Fruit fly (Drosophila melanogaster) whole organism, prepupa: ENCODE data around the gene Cp7Fa.
A peak's percentile ranks its signal among the peaks of the same experiment; 100 is the strongest.

Source experiments
- Blimp-1 ChIP-seq: fragments of 200-800 bp; sonication (Bioruptor generic); optimal IDR thresholded peaks from 3 replicates; lab custom pipeline; 2017; ENCODE audit warnings: missing biosample characterization, missing genetic modification characterization, mild to moderate bottlenecking, moderate library complexity, missing genetic modification reagents
- CG10631 ChIP-seq: fragments of 200-800 bp; sonication (Bioruptor generic); optimal IDR thresholded peaks from 2 replicates; lab custom pipeline; 2016; ENCODE audit warnings: missing biosample characterization, missing genetic modification characterization
- CG10669 ChIP-seq: fragments of 200-800 bp; sonication (Bioruptor generic); optimal IDR thresholded peaks from 3 replicates; lab custom pipeline; 2018; ENCODE audit warnings: missing biosample characterization, mild to moderate bottlenecking, missing genetic modification characterization, moderate library complexity
- CG11294 ChIP-seq: fragments of 200-800 bp; sonication (Bioruptor generic); IDR thresholded peaks from 2 replicates; pipeline ENCODE4 v1.3.6; 2022; ENCODE audit warnings: missing biosample characterization, missing genetic modification characterization
- CG11762 ChIP-seq: fragments of 200-800 bp; sonication (Bioruptor generic); optimal IDR thresholded peaks from 3 replicates; lab custom pipeline; 2016; ENCODE audit warnings: missing biosample characterization, missing genetic modification characterization; ENCODE audit not compliant: insufficient read depth
- CG11902 ChIP-seq: fragments of 200-800 bp; sonication (Bioruptor generic); optimal IDR thresholded peaks from 3 replicates; lab custom pipeline; 2016; ENCODE audit warnings: missing biosample characterization, missing genetic modification characterization
- CG15336 ChIP-seq: fragments of 200-800 bp; sonication (Bioruptor generic); IDR thresholded peaks from 2 replicates; pipeline ENCODE4 v1.3.6; 2022; ENCODE audit warnings: missing biosample characterization, missing genetic modification characterization
- CG1621 ChIP-seq: fragments of 200-800 bp; sonication (Bioruptor generic); optimal IDR thresholded peaks from 3 replicates; lab custom pipeline; 2018; ENCODE audit warnings: missing biosample characterization, mild to moderate bottlenecking, missing genetic modification characterization
- CG16779 ChIP-seq: fragments of 200-800 bp; sonication (Bioruptor generic); optimal IDR thresholded peaks from 3 replicates; lab custom pipeline; 2017; ENCODE audit warnings: missing biosample characterization, mild to moderate bottlenecking, missing genetic modification characterization
- CG3032 ChIP-seq: fragments of 200-800 bp; optimal IDR thresholded peaks from 2 replicates; lab custom pipeline; 2019; ENCODE audit warnings: missing biosample characterization, mild to moderate bottlenecking, missing genetic modification characterization, moderate library complexity
- CG32006 ChIP-seq: fragments of 200-800 bp; sonication (Bioruptor generic); optimal IDR thresholded peaks from 3 replicates; lab custom pipeline; 2017; ENCODE audit warnings: missing biosample characterization, mild to moderate bottlenecking, missing genetic modification characterization
- CG3919 ChIP-seq: fragments of 200-800 bp; sonication (Bioruptor generic); optimal IDR thresholded peaks from 3 replicates; lab custom pipeline; 2016; ENCODE audit warnings: missing biosample characterization, missing genetic modification characterization
- CG4318 ChIP-seq: fragments of 200-800 bp; sonication (Bioruptor generic); optimal IDR thresholded peaks from 3 replicates; lab custom pipeline; 2017; ENCODE audit warnings: missing biosample characterization, mild to moderate bottlenecking, missing genetic modification characterization
- CG6276 ChIP-seq: fragments of 200-800 bp; sonication (Bioruptor generic); optimal IDR thresholded peaks from 2 replicates; lab custom pipeline; 2017; ENCODE audit warnings: missing biosample characterization, mild to moderate bottlenecking, missing genetic modification characterization
- CG6792 ChIP-seq: fragments of 200-800 bp; sonication (Bioruptor generic); optimal IDR thresholded peaks from 3 replicates; lab custom pipeline; 2016; ENCODE audit warnings: missing biosample characterization, missing genetic modification characterization
- CG6808 ChIP-seq: fragments of 200-800 bp; sonication (Bioruptor generic); optimal IDR thresholded peaks from 3 replicates; lab custom pipeline; 2017; ENCODE audit warnings: missing biosample characterization, missing genetic modification characterization, mild to moderate bottlenecking, moderate library complexity, missing genetic modification reagents
- CG6854 ChIP-seq: fragments of 200-800 bp; sonication (Bioruptor generic); optimal IDR thresholded peaks from 2 replicates; lab custom pipeline; 2017; ENCODE audit warnings: missing biosample characterization, mild to moderate bottlenecking, missing genetic modification characterization
- CG7368 ChIP-seq: fragments of 200-800 bp; sonication (Bioruptor generic); optimal IDR thresholded peaks from 3 replicates; lab custom pipeline; 2016; ENCODE audit warnings: missing biosample characterization, missing genetic modification characterization
- CG8119 ChIP-seq: fragments of 200-800 bp; sonication (Bioruptor generic); IDR thresholded peaks from 3 replicates; pipeline ENCODE4 v1.3.6; 2022; ENCODE audit warnings: missing biosample characterization, missing genetic modification characterization
- CG8319 ChIP-seq: fragments of 200-800 bp; sonication (Bioruptor generic); optimal IDR thresholded peaks from 3 replicates; lab custom pipeline; 2016; ENCODE audit warnings: missing biosample characterization, missing genetic modification characterization
- CG8632 ChIP-seq: fragments of 200-800 bp; sonication (Bioruptor generic); optimal IDR thresholded peaks from 3 replicates; lab custom pipeline; 2016; ENCODE audit warnings: missing biosample characterization, missing genetic modification characterization
- CG9139 ChIP-seq: fragments of 200-800 bp; sonication (Bioruptor generic); optimal IDR thresholded peaks from 3 replicates; lab custom pipeline; 2017; ENCODE audit warnings: missing biosample characterization, mild to moderate bottlenecking, missing genetic modification characterization
- Eip75B ChIP-seq: fragments of 200-800 bp; sonication (Bioruptor generic); optimal IDR thresholded peaks from 3 replicates; lab custom pipeline; 2016; ENCODE audit warnings: missing biosample characterization, missing genetic modification characterization
- Ets21C ChIP-seq: fragments of 200-800 bp; sonication (Bioruptor generic); optimal IDR thresholded peaks from 3 replicates; lab custom pipeline; 2016; ENCODE audit warnings: missing biosample characterization, missing genetic modification characterization
- Ets96B ChIP-seq: fragments of 200-800 bp; optimal IDR thresholded peaks from 2 replicates; lab custom pipeline; 2019; ENCODE audit warnings: missing biosample characterization, mild to moderate bottlenecking, missing genetic modification characterization, moderate library complexity
- Gug ChIP-seq: fragments of 200-800 bp; sonication (Bioruptor generic); IDR thresholded peaks from 2 replicates; pipeline ENCODE4 v1.3.6; 2022; ENCODE audit warnings: missing biosample characterization, missing genetic modification characterization
- Hr39 ChIP-seq: fragments of 200-800 bp; sonication (Bioruptor generic); optimal IDR thresholded peaks from 2 replicates; lab custom pipeline; 2016; ENCODE audit warnings: missing biosample characterization, missing genetic modification characterization
- Hr4 ChIP-seq: fragments of 200-800 bp; sonication (Bioruptor generic); optimal IDR thresholded peaks from 3 replicates; lab custom pipeline; 2016; ENCODE audit warnings: missing biosample characterization, missing genetic modification characterization
- Lpt ChIP-seq: fragments of 200-800 bp; sonication (Bioruptor generic); optimal IDR thresholded peaks from 3 replicates; lab custom pipeline; 2016; ENCODE audit warnings: missing biosample characterization, missing genetic modification characterization
- OdsH ChIP-seq: fragments of 200-800 bp; sonication (Bioruptor generic); optimal IDR thresholded peaks from 3 replicates; lab custom pipeline; 2016; ENCODE audit warnings: missing biosample characterization, missing genetic modification characterization
- Smox ChIP-seq: fragments of 200-800 bp; sonication (Bioruptor generic); optimal IDR thresholded peaks from 3 replicates; lab custom pipeline; 2016; ENCODE audit warnings: missing biosample characterization, missing genetic modification characterization
- Sox102F ChIP-seq: fragments of 200-800 bp; sonication (Bioruptor generic); optimal IDR thresholded peaks from 2 replicates; lab custom pipeline; 2016; ENCODE audit warnings: missing biosample characterization, mild to moderate bottlenecking, missing genetic modification characterization
- Sox14 ChIP-seq: fragments of 200-800 bp; sonication (Bioruptor generic); optimal IDR thresholded peaks from 3 replicates; lab custom pipeline; 2016; ENCODE audit warnings: missing biosample characterization, missing genetic modification characterization
- Sox15 ChIP-seq: fragments of 200-800 bp; sonication (Bioruptor generic); optimal IDR thresholded peaks from 3 replicates; lab custom pipeline; 2016; ENCODE audit warnings: missing biosample characterization, missing genetic modification characterization
- achi ChIP-seq: fragments of 200-800 bp; sonication (Bioruptor generic); optimal IDR thresholded peaks from 3 replicates; lab custom pipeline; 2016; ENCODE audit warnings: missing biosample characterization, missing genetic modification characterization
- acj6 ChIP-seq: fragments of 200-800 bp; sonication (Bioruptor generic); optimal IDR thresholded peaks from 3 replicates; lab custom pipeline; 2016; ENCODE audit warnings: missing biosample characterization, missing genetic modification characterization
- dsx ChIP-seq: fragments of 200-800 bp; optimal IDR thresholded peaks from 3 replicates; lab custom pipeline; 2019; ENCODE audit warnings: missing biosample characterization, mild to moderate bottlenecking, missing genetic modification characterization, moderate library complexity; ENCODE audit not compliant: poor library complexity, severe bottlenecking
- eg ChIP-seq: fragments of 200-800 bp; sonication (Bioruptor generic); IDR thresholded peaks from 3 replicates; pipeline ENCODE4 v1.3.6; 2022; ENCODE audit warnings: missing biosample characterization, missing genetic modification characterization
- esn ChIP-seq: fragments of 200-800 bp; sonication (Bioruptor generic); optimal IDR thresholded peaks from 2 replicates; lab custom pipeline; 2016; ENCODE audit warnings: missing biosample characterization, mild to moderate bottlenecking, missing genetic modification characterization, moderate library complexity
- fd85E ChIP-seq: fragments of 200-800 bp; sonication (Bioruptor generic); optimal IDR thresholded peaks from 3 replicates; lab custom pipeline; 2016; ENCODE audit warnings: missing biosample characterization, missing genetic modification characterization
- fkh ChIP-seq: fragments of 200-800 bp; sonication (Bioruptor generic); optimal IDR thresholded peaks from 3 replicates; lab custom pipeline; 2017; ENCODE audit warnings: missing biosample characterization, mild to moderate bottlenecking, missing genetic modification characterization, moderate library complexity
- lz ChIP-seq: fragments of 200-800 bp; sonication (Bioruptor generic); optimal IDR thresholded peaks from 3 replicates; lab custom pipeline; 2016; ENCODE audit warnings: missing biosample characterization, missing genetic modification characterization
- net ChIP-seq: fragments of 200-800 bp; sonication (Bioruptor generic); optimal IDR thresholded peaks from 3 replicates; lab custom pipeline; 2016; ENCODE audit warnings: missing biosample characterization, missing genetic modification characterization
- pdm3 ChIP-seq: fragments of 200-800 bp; sonication (Bioruptor generic); optimal IDR thresholded peaks from 3 replicates; lab custom pipeline; 2016; ENCODE audit warnings: missing biosample characterization, missing genetic modification characterization
- spab ChIP-seq: fragments of 200-800 bp; sonication (Bioruptor generic); optimal IDR thresholded peaks from 2 replicates; lab custom pipeline; 2017; ENCODE audit warnings: missing biosample characterization, mild to moderate bottlenecking, missing genetic modification characterization, missing genetic modification reagents
- ss ChIP-seq, 2 experiments: fragments of 200-800 bp; sonication (Bioruptor generic); optimal IDR thresholded peaks; 2 replicates in 1 of 2; 3 replicates in 1 of 2; lab custom pipeline; 2017 to 2018; ENCODE audit warnings: mild to moderate bottlenecking in 2 of 2, missing biosample characterization in 2 of 2, missing genetic modification characterization in 2 of 2, moderate library complexity in 1 of 2
- svp ChIP-seq: fragments of 200-800 bp; sonication (Bioruptor generic); peaks from one replicate; lab custom pipeline; 2016; ENCODE audit warnings: missing biosample characterization, missing genetic modification characterization

The Cp7Fa gene

DNA sequence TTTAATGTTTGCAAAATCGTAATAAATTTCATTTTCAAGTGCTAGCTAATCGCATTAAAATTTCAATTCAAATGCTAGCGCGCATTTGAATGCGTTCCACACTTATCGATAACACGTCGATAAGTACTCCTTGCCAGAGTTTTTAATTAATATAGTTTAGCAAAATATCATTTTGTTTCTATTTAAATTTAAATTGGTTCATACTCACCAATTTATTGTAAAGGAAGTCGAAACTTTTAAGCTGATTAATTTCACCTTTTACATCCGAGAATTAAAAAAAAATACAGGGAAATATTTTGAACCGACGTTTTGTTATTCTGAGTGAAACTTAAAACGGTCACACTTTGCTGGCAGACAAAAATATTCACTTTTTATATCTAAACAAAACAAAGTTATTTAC, 9.5 kb upstream of the Cp7Fa start, which contains the start of gene Es2:
Gene Es2, plus strand, starts transcription at position 333 of the 400 bp plus-strand sequence.
- TF ChIP-seq CG1621: no peak
- TF ChIP-seq Gug: no peak
- TF ChIP-seq CG3919 (GFP tag; lab: Kevin White, UChicago): no peak
- no peak for TF ChIP-seq Sox102F (GFP tag; lab: Kevin White, UChicago)
- no peak for TF ChIP-seq Hr4 (GFP tag; lab: Kevin White, UChicago)
- TF ChIP-seq eg (GFP tag; lab: Robert Waterston, UW): no peak
- TF ChIP-seq CG8119 (GFP tag; lab: Robert Waterston, UW): no peak
- no peak for TF ChIP-seq Hr39 (GFP tag; lab: Kevin White, UChicago)
- no peak for TF ChIP-seq CG8319 (GFP tag; lab: Kevin White, UChicago)
- TF ChIP-seq CG11902 (GFP tag; lab: Kevin White, UChicago): no peak
- TF ChIP-seq ss (GFP tag; optimal IDR thresholded peaks at IDR 0.05; lab: Kevin White, UChicago): no peak
- TF ChIP-seq CG9139 (GFP tag; lab: Kevin White, UChicago): no peak
- no peak for TF ChIP-seq CG11294 (GFP tag; lab: Robert Waterston, UW)
- TF ChIP-seq CG11762: no peak
- no peak for TF ChIP-seq CG32006 (GFP tag; lab: Kevin White, UChicago)
- TF ChIP-seq Sox15 (GFP tag; lab: Kevin White, UChicago): no peak

DNA sequence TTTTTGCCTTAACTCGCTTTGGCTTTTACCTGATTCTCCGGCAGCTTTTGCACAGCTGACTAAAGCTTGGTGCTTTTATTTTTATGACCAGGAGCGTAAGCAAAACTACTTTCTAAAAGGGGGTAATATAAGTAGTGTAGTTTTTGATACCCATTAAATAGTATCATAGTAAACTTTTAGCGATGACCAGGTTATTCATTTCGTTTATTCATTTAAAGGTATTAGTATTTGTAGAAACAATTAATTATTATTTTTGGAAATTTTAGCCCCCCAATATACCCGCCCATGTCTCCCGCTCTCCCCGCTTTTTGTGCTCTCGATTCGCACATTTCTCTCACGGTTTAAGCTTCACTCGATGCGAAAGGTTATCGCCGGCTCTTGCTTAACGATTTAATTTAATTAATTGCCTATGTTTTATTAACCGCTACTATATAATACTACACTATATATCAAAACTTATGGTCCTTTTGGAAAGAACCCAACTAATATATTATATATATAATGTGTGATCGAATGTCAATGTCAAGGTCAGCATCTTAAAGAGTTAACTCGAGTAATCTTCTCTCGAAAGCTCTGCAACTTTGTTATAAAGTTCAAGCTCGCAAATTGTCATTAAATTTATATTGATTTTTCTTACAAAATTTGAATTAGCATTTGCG, 6.2 kb upstream of the Cp7Fa start, which contains the start of gene Sptr:
Gene Sptr, minus strand, starts transcription at position 61 of the 659 bp plus-strand sequence.
- TF ChIP-seq CG3032 (peak; percentile 95), Sox14 (peak; percentile 92), Sox15 (GFP tag; lab: Kevin White, UChicago) (peak; percentile 87), CG10631 (GFP tag; lab: Kevin White, UChicago) (peak; percentile 92), ss (GFP tag; optimal IDR thresholded peaks at IDR 0.05; lab: Kevin White, UChicago) (peak; percentile 92 to 96), CG11294 (GFP tag; lab: Robert Waterston, UW) (peak; percentile 86), CG6808 (peak; percentile 92), Gug (peak; percentile 91), lz (peak; percentile 96), CG8119 (GFP tag; lab: Robert Waterston, UW) (peak; percentile 96), CG15336 (GFP tag; lab: Robert Waterston, UW) (peak; percentile 96), CG3919 (GFP tag; lab: Kevin White, UChicago) (peak; percentile 95), fkh (GFP tag; lab: Kevin White, UChicago) (no peak), Lpt (GFP tag; lab: Kevin White, UChicago) (peak; percentile 93), Eip75B (GFP tag; lab: Kevin White, UChicago) (peak; percentile 95), CG8632 (peak; percentile 96), fd85E (GFP tag; lab: Kevin White, UChicago) (peak; percentile 88), CG6854 (GFP tag; lab: Kevin White, UChicago) (peak; percentile 93), spab (GFP tag; lab: Kevin White, UChicago) (peak; percentile 89), dsx (GFP tag; lab: Kevin White, UChicago) (peak; percentile 94), CG11902 (GFP tag; lab: Kevin White, UChicago) (peak; percentile 86), svp (peak; percentile 98), Ets96B (tag; lab: Kevin White, UChicago) (peak; percentile 95), Blimp-1 (GFP tag; lab: Kevin White, UChicago) (peak; percentile 80), Smox (GFP tag; lab: Kevin White, UChicago) (peak; percentile 95), Ets21C (GFP tag; lab: Kevin White, UChicago) (peak; percentile 90), OdsH (peak; percentile 93), acj6 (GFP tag; lab: Kevin White, UChicago) (peak; percentile 94), Hr39 (GFP tag; lab: Kevin White, UChicago) (peak; percentile 90), CG6276 (GFP tag; lab: Kevin White, UChicago) (peak; percentile 94), CG16779 (tag; lab: Kevin White, UChicago) (peak; percentile 92), CG6792 (GFP tag; lab: Kevin White, UChicago) (peak; percentile 95), CG10669 (peak; percentile 90), CG8319 (GFP tag; lab: Kevin White, UChicago) (peak; percentile 92), CG4318 (GFP tag; lab: Kevin White, UChicago) (peak; percentile 84), Sox102F (GFP tag; lab: Kevin White, UChicago) (peak; percentile 94), achi (GFP tag; lab: Kevin White, UChicago) (peak; percentile 94), CG11762 (peak; percentile 92), pdm3 (GFP tag; lab: Kevin White, UChicago) (peak; percentile 95), esn (GFP tag; lab: Kevin White, UChicago) (peak; percentile 97), CG7368 (GFP tag; lab: Kevin White, UChicago) (peak; percentile 92), net (GFP tag; lab: Kevin White, UChicago) (peak; percentile 95)
